Fruit fly (Drosophila melanogaster): ENCODE results near the gene mtDNA-helicase.

The mtDNA-helicase gene

DNA sequence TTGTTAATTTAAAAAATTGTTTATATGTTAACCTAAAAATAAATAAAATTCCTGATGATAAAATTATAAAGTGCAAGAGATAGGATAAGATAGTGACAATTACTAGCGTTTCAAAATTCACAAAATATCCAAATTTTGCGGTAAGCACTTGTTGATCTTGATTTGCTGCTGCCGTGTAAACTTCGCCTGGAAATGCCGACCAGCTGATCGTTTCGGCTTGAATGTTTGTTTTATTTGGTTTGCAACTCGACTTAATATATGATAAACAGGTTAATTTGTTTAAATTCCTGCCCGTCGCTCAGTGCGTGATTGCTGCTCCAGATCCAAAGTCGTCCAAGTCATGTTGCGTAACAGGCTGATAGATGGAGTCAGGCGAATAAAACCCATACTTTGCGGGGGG, 28.2 kb upstream of the mtDNA-helicase start, which contains the start of gene CG4592 (continued):
- TF ChIP-seq gce (GFP tag; IDR thresholded peaks at IDR 0.05) (no peak), Xrp1 (GFP tag; IDR thresholded peaks at IDR 0.05) (peak; percentile 69), Bdp1 (GFP tag; optimal IDR thresholded peaks at IDR 0.05) (peak; percentile 18), pan (optimal IDR thresholded peaks at IDR 0.05) (no peak), pan (GFP tag; optimal IDR thresholded peaks at IDR 0.05 in 1 of 2, IDR thresholded peaks at IDR 0.05 in 1 of 2) (peak in 1 of 2 experiments; percentile 73), gro (GFP tag; optimal IDR thresholded peaks at IDR 0.05) (peak; percentile 67), Myb (GFP tag; optimal IDR thresholded peaks at IDR 0.05) (peak; percentile 15), Optix (GFP tag; IDR thresholded peaks at IDR 0.05) (0 out of 3 replicates have a peak, but pooled peaks have one; percentile 34), gem (tag; optimal IDR thresholded peaks at IDR 0.05) (no peak), jigr1 (GFP tag; IDR thresholded peaks at IDR 0.05) (no peak), jumu (GFP tag; optimal IDR thresholded peaks at IDR 0.05) (peak; percentile 30), HmgZ (tag; optimal IDR thresholded peaks at IDR 0.05) (peak; percentile 63), CG10209 (GFP tag; optimal IDR thresholded peaks at IDR 0.05) (peak; percentile 58), Xbp1 (GFP tag; optimal IDR thresholded peaks at IDR 0.05) (peak; percentile 64), Asciz (GFP tag; optimal IDR thresholded peaks at IDR 0.05) (peak; percentile 53), phol (tag; optimal IDR thresholded peaks at IDR 0.05) (peak; percentile 71), pho (GFP tag; optimal IDR thresholded peaks at IDR 0.05) (no peak), bab2 (GFP tag; optimal IDR thresholded peaks at IDR 0.05) (peak; percentile 22), CG13894 (tag; optimal IDR thresholded peaks at IDR 0.05) (no peak), nmo (GFP tag; optimal IDR thresholded peaks at IDR 0.05) (peak; percentile 56), Drgx (GFP tag; IDR thresholded peaks at IDR 0.05) (peak; percentile 83), CG16863 (GFP tag; optimal IDR thresholded peaks at IDR 0.05) (peak; percentile 39), br (optimal IDR thresholded peaks at IDR 0.05) (no peak), CG14014 (GFP tag; IDR thresholded peaks at IDR 0.05) (peak; percentile 67; the same call in 1 of the 2 replicates), prd (optimal IDR thresholded peaks at IDR 0.05) (no peak), prd (GFP tag; IDR thresholded peaks at IDR 0.05) (peak; percentile 53; the same call in 2 of the 3 replicates), Sox102F (GFP tag; optimal IDR thresholded peaks at IDR 0.05) (peak; percentile 61), CG2129 (GFP tag; IDR thresholded peaks at IDR 0.05; ENCODE audit: partially characterized antibody) (no peak), CG9932 (GFP tag; IDR thresholded peaks at IDR 0.05) (peak; percentile 57), ken (GFP tag; IDR thresholded peaks at IDR 0.05) (peak; percentile 76; the same call in 2 of the 3 replicates), CG33213 (GFP tag; optimal IDR thresholded peaks at IDR 0.05) (peak; percentile 12), mirr (GFP tag; optimal IDR thresholded peaks at IDR 0.05) (peak; percentile 50), CG34224 (GFP tag; IDR thresholded peaks at IDR 0.05; ENCODE audit: partially characterized antibody) (0 out of 3 replicates have a peak, but pooled peaks have one; percentile 29), CrebB (tag; optimal IDR thresholded peaks at IDR 0.05) (peak; percentile 47), CG18011 (GFP tag; optimal IDR thresholded peaks at IDR 0.05) (peak; percentile 26), CG11456 (GFP tag; IDR thresholded peaks at IDR 0.05) (peak; percentile 73; the same call in 2 of the 3 replicates), CG12942 (GFP tag; optimal IDR thresholded peaks at IDR 0.05) (peak; percentile 29), CG11695 (GFP tag; IDR thresholded peaks at IDR 0.05) (peak; percentile 39; the same call in 1 of the 3 replicates), CG7745 (tag; optimal IDR thresholded peaks at IDR 0.05) (no peak), stc (GFP tag; IDR thresholded peaks at IDR 0.05) (0 out of 2 replicates have a peak, but pooled peaks have one; percentile 17), CG31224 (GFP tag; IDR thresholded peaks at IDR 0.05) (peak; percentile 29; the same call in 1 of the 2 replicates), salm (tag; optimal IDR thresholded peaks at IDR 0.05) (no peak), z (GFP tag; IDR thresholded peaks at IDR 0.05) (no peak), CG17829 (tag; optimal IDR thresholded peaks at IDR 0.05) (peak; percentile 65), kah (GFP tag; optimal IDR thresholded peaks at IDR 0.05) (peak; percentile 46), B-H1 (GFP tag; IDR thresholded peaks at IDR 0.05) (peak; percentile 21; the same call in 1 of the 3 replicates), CG1024 (GFP tag; IDR thresholded peaks at IDR 0.05) (peak; percentile 25; the same call in 1 of the 2 replicates), lilli (GFP tag; optimal IDR thresholded peaks at IDR 0.05) (peak; percentile 69), CG10979 (tag; optimal IDR thresholded peaks at IDR 0.05) (peak; percentile 73), yki (optimal IDR thresholded peaks at IDR 0.05) (no peak), CG14710 (tag; optimal IDR thresholded peaks at IDR 0.05) (peak; percentile 52), CG17385 (GFP tag; optimal IDR thresholded peaks at IDR 0.05) (peak; percentile 57)

All from whole organism, embryonic.